Worm (Caenorhabditis elegans) whole organism, L3 larva: Measurements from ENCODE around the gene T08D10.3.

ENCODE experiments used
- ama-1 ChIP-seq: fragments of 150-350 bp; optimal IDR thresholded peaks from 2 replicates; lab custom pipeline; 2018
- ceh-82 ChIP-seq: fragments of 150-350 bp; optimal IDR thresholded peaks from 2 replicates; lab custom pipeline; 2014; ENCODE audit warnings: missing biosample characterization, missing genetic modification characterization
- egl-27 ChIP-seq: sonication (generic microtip); optimal IDR thresholded peaks from 4 replicates; lab custom pipeline; 2017; ENCODE audit warnings: missing biosample characterization, missing genetic modification reagents, missing genetic modification characterization
- nfya-1 ChIP-seq: sonication (generic microtip); optimal IDR thresholded peaks from 2 replicates; lab custom pipeline; 2017; ENCODE audit warnings: missing genetic modification characterization, mild to moderate bottlenecking, missing compliant biosample characterization, antibody characterized with exemption, moderate library complexity; ENCODE audit not compliant: insufficient read depth
- nhr-11 ChIP-seq: fragments of 150-350 bp; optimal IDR thresholded peaks from 2 replicates; lab custom pipeline; 2014; ENCODE audit warnings: missing biosample characterization, missing genetic modification characterization
- nhr-43 ChIP-seq: sonication (generic microtip); optimal IDR thresholded peaks from 2 replicates; lab custom pipeline; 2016; ENCODE audit warnings: mild to moderate bottlenecking, missing genetic modification characterization, missing compliant biosample characterization; ENCODE audit not compliant: poor library complexity, severe bottlenecking
- nhr-77 ChIP-seq: fragments of 150-350 bp; optimal IDR thresholded peaks from 2 replicates; lab custom pipeline; 2014; ENCODE audit warnings: missing biosample characterization, missing genetic modification characterization
- unc-62 ChIP-seq: fragments of 150-350 bp; sonication (generic microtip); optimal IDR thresholded peaks from 4 replicates; lab custom pipeline; 2014; ENCODE audit warnings: missing biosample characterization, missing genetic modification reagents, missing genetic modification characterization
- zag-1 ChIP-seq: fragments of 150-350 bp; optimal IDR thresholded peaks from 2 replicates; lab custom pipeline; 2014; ENCODE audit warnings: missing biosample characterization, missing genetic modification characterization

- TF ChIP-seq egl-27 (tag; lab: Kevin White, UChicago) (no peak), ama-1 (no peak), nfya-1 (tag; lab: Kevin White, UChicago) (no peak), nhr-11 (no peak), ceh-82 (tag; lab: Kevin White, UChicago) (no peak), nhr-43 (no peak), zag-1 (tag; lab: Kevin White, UChicago) (no peak), nhr-77 (tag; lab: Kevin White, UChicago) (no peak), unc-62 (no peak)
Observed at ce11 chrX:11955125-11955524, at the start of gene T08D10.3.
